Worm (Caenorhabditis elegans) whole organism, L4 larva: ENCODE results near the gene lin-29.

Experiments
- D1046.2 ChIP-seq: fragments of 200-800 bp; sonication (Bioruptor generic); IDR thresholded peaks from 2 replicates; pipeline ENCODE4 v1.3.6; 2022; ENCODE audit warnings: missing genetic modification characterization, missing compliant biosample characterization
- F26F4.8 ChIP-seq: fragments of 200-800 bp; sonication (Bioruptor generic); conservative IDR thresholded peaks from 2 replicates; pipeline ENCODE4 v1.3.6; 2022; ENCODE audit warnings: missing genetic modification characterization, missing compliant biosample characterization
- F44E2.7 ChIP-seq: fragments of 200-800 bp; sonication (Bioruptor generic); IDR thresholded peaks from 2 replicates; pipeline ENCODE4 v2.1.2; 2022; ENCODE audit warnings: missing genetic modification characterization, missing compliant biosample characterization
- F49E8.2 ChIP-seq: sonication (generic microtip); optimal IDR thresholded peaks from 2 replicates; lab custom pipeline; 2016; ENCODE audit warnings: missing compliant biosample characterization, mild to moderate bottlenecking, missing genetic modification characterization, borderline replicate concordance
- R02D3.7 ChIP-seq: fragments of 150-350 bp; sonication (generic microtip); optimal IDR thresholded peaks from 3 replicates; lab custom pipeline; 2014; ENCODE audit warnings: missing biosample characterization, missing genetic modification characterization
- T20F7.1 ChIP-seq: fragments of 200-800 bp; sonication (Bioruptor generic); optimal IDR thresholded peaks from 2 replicates; lab custom pipeline; 2018; ENCODE audit warnings: mild to moderate bottlenecking, missing genetic modification characterization, missing compliant biosample characterization
- Y48G9A.11 ChIP-seq: fragments of 200-800 bp; sonication (Bioruptor generic); IDR thresholded peaks from 2 replicates; pipeline ENCODE4 v1.3.6; 2022; ENCODE audit warnings: missing genetic modification reagents, missing genetic modification characterization, missing compliant biosample characterization
- Y5F2A.4 ChIP-seq: fragments of 200-800 bp; sonication (Bioruptor generic); optimal IDR thresholded peaks from 2 replicates; lab custom pipeline; 2018; ENCODE audit warnings: mild to moderate bottlenecking, missing genetic modification characterization, missing compliant biosample characterization
- Y75B8A.6 ChIP-seq: fragments of 200-800 bp; sonication (Bioruptor generic); IDR thresholded peaks from 2 replicates; pipeline ENCODE4 v1.3.6; 2022; ENCODE audit warnings: missing genetic modification reagents, missing genetic modification characterization, missing compliant biosample characterization
- ZK337.2 ChIP-seq: fragments of 200-800 bp; sonication (Bioruptor generic); IDR thresholded peaks from 2 replicates; pipeline ENCODE4 v1.3.6; 2022; ENCODE audit warnings: missing genetic modification reagents, missing genetic modification characterization, missing compliant biosample characterization
- ZK546.5 ChIP-seq, 2 experiments: sonication (generic microtip); optimal IDR thresholded peaks; 2 replicates each; lab custom pipeline; 2017; ENCODE audit warnings: missing biosample characterization in 2 of 2, missing genetic modification characterization in 2 of 2
- ama-1 ChIP-seq: fragments of 150-350 bp; optimal IDR thresholded peaks from 2 replicates; lab custom pipeline; 2014; ENCODE audit warnings: inconsistent platforms, mixed read lengths
- attf-4 ChIP-seq: sonication (generic microtip); optimal IDR thresholded peaks from 3 replicates; lab custom pipeline; 2017; ENCODE audit warnings: missing biosample characterization, missing genetic modification characterization
- ceh-62 ChIP-seq: sonication (generic microtip); optimal IDR thresholded peaks from 2 replicates; lab custom pipeline; 2017; ENCODE audit warnings: missing biosample characterization, missing genetic modification characterization
- ceh-82 ChIP-seq: sonication (generic microtip); optimal IDR thresholded peaks from 2 replicates; lab custom pipeline; 2017; ENCODE audit warnings: missing biosample characterization, missing genetic modification characterization
- ctbp-1 ChIP-seq: fragments of 200-800 bp; sonication (Bioruptor generic); IDR thresholded peaks from 2 replicates; pipeline ENCODE4 v1.3.6; 2022; ENCODE audit warnings: missing genetic modification reagents, missing genetic modification characterization, missing compliant biosample characterization
- daf-12 ChIP-seq: fragments of 150-350 bp; optimal IDR thresholded peaks from 2 replicates; lab custom pipeline; 2014; ENCODE audit warnings: missing biosample characterization, missing genetic modification reagents, missing genetic modification characterization
- daf-16 ChIP-seq, 3 experiments: sonication (generic microtip); optimal IDR thresholded peaks; 2 replicates each; lab custom pipeline; 2016 to 2017; ENCODE audit warnings: missing genetic modification characterization in 3 of 3, missing genetic modification reagents in 3 of 3, mild to moderate bottlenecking in 2 of 3, missing compliant biosample characterization in 2 of 3, missing biosample characterization in 1 of 3, moderate library complexity in 1 of 3
- daf-19 ChIP-seq: fragments of 200-800 bp; sonication (Bioruptor generic); conservative IDR thresholded peaks from 2 replicates; pipeline ENCODE4 v1.3.6; 2022; ENCODE audit warnings: missing genetic modification characterization, missing compliant biosample characterization
- daf-8 ChIP-seq: fragments of 200-800 bp; sonication (Bioruptor generic); IDR thresholded peaks from 2 replicates; pipeline ENCODE4 v1.3.6; 2022; ENCODE audit warnings: missing genetic modification characterization, missing compliant biosample characterization
- dmd-8 ChIP-seq: fragments of 200-800 bp; sonication (Bioruptor generic); IDR thresholded peaks from 2 replicates; pipeline ENCODE4 v1.3.6; 2022; ENCODE audit warnings: missing genetic modification characterization, missing compliant biosample characterization
- dpl-1 ChIP-seq: fragments of 150-350 bp; optimal IDR thresholded peaks from 2 replicates; lab custom pipeline; 2014; ENCODE audit warnings: missing biosample characterization, missing genetic modification reagents, missing genetic modification characterization
- duxl-1 ChIP-seq: sonication (generic microtip); optimal IDR thresholded peaks from 2 replicates; lab custom pipeline; 2016; ENCODE audit warnings: mild to moderate bottlenecking, missing genetic modification characterization, moderate library complexity, missing compliant biosample characterization; ENCODE audit not compliant: poor library complexity
- egl-43 ChIP-seq: fragments of 200-800 bp; sonication (Bioruptor generic); IDR thresholded peaks from 2 replicates; pipeline ENCODE4 v1.3.6; 2022; ENCODE audit warnings: missing genetic modification reagents, missing genetic modification characterization, missing compliant biosample characterization
- fkh-10 ChIP-seq: fragments of 150-350 bp; optimal IDR thresholded peaks from 2 replicates; lab custom pipeline; 2014; ENCODE audit warnings: missing biosample characterization, missing genetic modification reagents, missing genetic modification characterization
- fos-1 ChIP-seq: fragments of 150-350 bp; optimal IDR thresholded peaks from 2 replicates; lab custom pipeline; 2014; ENCODE audit warnings: missing biosample characterization, missing genetic modification characterization
- hlh-30 ChIP-seq: sonication (generic microtip); optimal IDR thresholded peaks from 2 replicates; lab custom pipeline; 2017; ENCODE audit warnings: antibody characterized with exemption, mild to moderate bottlenecking, missing genetic modification characterization, missing compliant biosample characterization; ENCODE audit not compliant: insufficient read depth
- lsy-2 ChIP-seq, 2 experiments: fragments of 150-350 bp in 1 of 2; sonication (generic microtip) in 1 of 2; optimal IDR thresholded peaks; 2 replicates each; lab custom pipeline; 2014 to 2017; ENCODE audit warnings: missing biosample characterization in 2 of 2, missing genetic modification characterization in 2 of 2
- madf-5 ChIP-seq, 2 experiments: fragments of 200-800 bp; sonication (Bioruptor generic); IDR thresholded peaks; 2 replicates each; pipeline ENCODE4 v1.3.6; 2022; ENCODE audit warnings: missing compliant biosample characterization in 2 of 2, missing genetic modification characterization in 2 of 2
- mdl-1 ChIP-seq, 2 experiments: fragments of 150-350 bp in 1 of 2; sonication (generic microtip) in 1 of 2; optimal IDR thresholded peaks; 2 replicates each; lab custom pipeline; 2014 to 2017; ENCODE audit warnings: missing biosample characterization in 2 of 2, missing genetic modification characterization in 2 of 2
- mdt-29 ChIP-seq: fragments of 200-800 bp; sonication (Bioruptor generic); IDR thresholded peaks from 2 replicates; pipeline ENCODE4 v1.3.6; 2022; ENCODE audit warnings: missing genetic modification reagents, missing genetic modification characterization, missing compliant biosample characterization
- nhr-10 ChIP-seq: fragments of 150-350 bp; optimal IDR thresholded peaks from 2 replicates; lab custom pipeline; 2014; ENCODE audit warnings: missing biosample characterization, missing genetic modification characterization
- nhr-102 ChIP-seq: sonication (generic microtip); optimal IDR thresholded peaks from 2 replicates; lab custom pipeline; 2016; ENCODE audit warnings: mild to moderate bottlenecking, missing genetic modification characterization, moderate library complexity, missing compliant biosample characterization
- nhr-25 ChIP-seq: sonication (generic microtip); optimal IDR thresholded peaks from 2 replicates; lab custom pipeline; 2017; ENCODE audit warnings: missing genetic modification characterization, mild to moderate bottlenecking, missing compliant biosample characterization, antibody characterized with exemption, moderate library complexity, borderline replicate concordance; ENCODE audit not compliant: insufficient read depth
- nhr-41 ChIP-seq: fragments of 200-800 bp; sonication (Bioruptor generic); IDR thresholded peaks from 2 replicates; pipeline ENCODE4 v1.3.6; 2022; ENCODE audit warnings: missing genetic modification reagents, missing genetic modification characterization, missing compliant biosample characterization
- nhr-48 ChIP-seq: sonication (generic microtip); optimal IDR thresholded peaks from 2 replicates; lab custom pipeline; 2016; ENCODE audit warnings: mild to moderate bottlenecking, missing genetic modification characterization, missing compliant biosample characterization
- nhr-6 ChIP-seq: fragments of 150-350 bp; optimal IDR thresholded peaks from 2 replicates; lab custom pipeline; 2014; ENCODE audit warnings: missing biosample characterization, missing genetic modification characterization
- nhr-76 ChIP-seq: fragments of 150-350 bp; optimal IDR thresholded peaks from 2 replicates; lab custom pipeline; 2014; ENCODE audit warnings: missing biosample characterization, missing genetic modification characterization
- nhr-77 ChIP-seq: fragments of 150-350 bp; optimal IDR thresholded peaks from 2 replicates; lab custom pipeline; 2014; ENCODE audit warnings: missing biosample characterization, missing genetic modification characterization
- saeg-2 ChIP-seq: fragments of 200-800 bp; sonication (Bioruptor generic); IDR thresholded peaks from 2 replicates; pipeline ENCODE4 v1.3.6; 2022; ENCODE audit warnings: missing genetic modification reagents, missing genetic modification characterization, missing compliant biosample characterization
- sdz-12 ChIP-seq: fragments of 200-800 bp; sonication (Bioruptor generic); optimal IDR thresholded peaks from 2 replicates; lab custom pipeline; 2018; ENCODE audit warnings: mild to moderate bottlenecking, missing genetic modification characterization, missing compliant biosample characterization
- snpc-1.2 ChIP-seq: fragments of 200-800 bp; sonication (Bioruptor generic); IDR thresholded peaks from 2 replicates; pipeline ENCODE4 v1.3.6; 2022; ENCODE audit warnings: missing genetic modification reagents, missing genetic modification characterization, missing compliant biosample characterization
- spr-3 ChIP-seq: fragments of 200-800 bp; sonication (Bioruptor generic); optimal IDR thresholded peaks from 2 replicates; lab custom pipeline; 2018; ENCODE audit warnings: mild to moderate bottlenecking, missing genetic modification characterization, missing compliant biosample characterization
- tag-97 ChIP-seq: fragments of 200-800 bp; sonication (Bioruptor generic); IDR thresholded peaks from 2 replicates; pipeline ENCODE4 v1.3.6; 2022; ENCODE audit warnings: missing genetic modification characterization, missing compliant biosample characterization
- tra-1 ChIP-seq: fragments of 200-800 bp; sonication (Bioruptor generic); IDR thresholded peaks from 2 replicates; pipeline ENCODE4 v1.3.6; 2022; ENCODE audit warnings: missing genetic modification reagents, missing genetic modification characterization, missing compliant biosample characterization
- unc-39 ChIP-seq: sonication (generic microtip); optimal IDR thresholded peaks from 2 replicates; lab custom pipeline; 2017; ENCODE audit warnings: missing biosample characterization, missing genetic modification characterization
- vab-7 ChIP-seq: fragments of 200-800 bp; sonication (Bioruptor generic); IDR thresholded peaks from 2 replicates; pipeline ENCODE4 v1.3.6; 2022; ENCODE audit warnings: missing genetic modification reagents, missing genetic modification characterization, missing compliant biosample characterization
- zfp-3 ChIP-seq: fragments of 200-800 bp; sonication (Bioruptor generic); conservative IDR thresholded peaks from 2 replicates; pipeline ENCODE4 v1.3.6; 2022; ENCODE audit warnings: missing genetic modification reagents, missing genetic modification characterization, missing compliant biosample characterization
- zip-11 ChIP-seq: fragments of 200-800 bp; sonication (Bioruptor generic); IDR thresholded peaks from 2 replicates; pipeline ENCODE4 v1.3.6; 2022; ENCODE audit warnings: missing genetic modification characterization, missing compliant biosample characterization
- zip-2 ChIP-seq: fragments of 150-350 bp; optimal IDR thresholded peaks from 2 replicates; lab custom pipeline; 2014; ENCODE audit warnings: missing biosample characterization, missing genetic modification characterization

The lin-29 gene

DNA sequence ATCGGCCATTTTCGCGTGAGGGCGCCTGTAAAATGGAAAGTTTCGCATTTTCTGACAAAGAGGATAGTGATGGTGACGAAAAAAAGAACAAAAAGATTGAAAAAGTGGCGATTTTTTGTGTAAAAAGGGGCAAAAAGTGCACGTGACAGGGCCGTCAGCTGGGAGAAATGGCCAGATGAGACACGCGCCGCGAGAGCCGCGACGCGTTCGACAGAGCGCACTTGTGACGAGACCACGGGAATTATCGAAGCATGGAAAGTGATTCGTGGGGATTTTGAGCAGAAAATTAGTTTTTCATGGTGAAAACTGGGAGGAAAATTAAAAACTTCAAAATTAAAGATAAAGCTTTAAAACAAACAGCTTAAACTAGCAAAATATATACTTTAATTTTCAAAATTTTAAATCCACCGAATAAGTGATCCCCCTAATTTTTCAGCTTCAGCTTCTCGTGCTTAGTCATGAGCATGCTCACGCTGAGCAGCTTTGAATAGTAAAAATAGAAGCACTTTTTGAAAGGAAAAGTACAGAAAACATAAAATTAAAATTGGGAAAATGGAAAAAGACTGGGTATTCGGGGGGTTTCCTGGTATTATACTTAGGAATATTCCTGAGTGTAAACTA lies 32.5 kb upstream of the lin-29 start, which contains the start of gene W03C9.5:
Gene W03C9.5 (minus strand): TSS at position 38 of the 621 bp plus-strand sequence.
- TF ChIP-seq attf-4, result no peak
- no peak for TF ChIP-seq daf-12 (tag; lab: Kevin White, UChicago)
- peak; percentile 49; the same call in 1 of the 2 replicates for TF ChIP-seq ctbp-1
- peak; percentile 95 for TF ChIP-seq nhr-6 (tag; lab: Kevin White, UChicago)
- TF ChIP-seq egl-43 (GFP tag; lab: Robert Waterston, UW), result peak; percentile 79
- no peak for TF ChIP-seq saeg-2
- no peak for TF ChIP-seq F49E8.2
- peak; percentile 93 for TF ChIP-seq vab-7 (GFP tag; lab: Robert Waterston, UW)
- TF ChIP-seq nhr-48 (tag; lab: Kevin White, UChicago), result peak; percentile 61
- TF ChIP-seq Y48G9A.11 (GFP tag; lab: Robert Waterston, UW), result peak; percentile 85
- no peak for TF ChIP-seq daf-8
- no peak for TF ChIP-seq R02D3.7 (tag; lab: Kevin White, UChicago)
- TF ChIP-seq daf-16 (GFP tag; optimal IDR thresholded peaks at IDR 0.05; lab: Kevin White, UChicago), result peak in 1 of 2 experiments; percentile 14
- peak; percentile 52 for TF ChIP-seq daf-16 (tag; optimal IDR thresholded peaks at IDR 0.05; lab: Kevin White, UChicago)
- peak; percentile 65 for TF ChIP-seq nhr-102 (tag; lab: Kevin White, UChicago)
- TF ChIP-seq dmd-8 (GFP tag; lab: Robert Waterston, UW), result no peak
- peak; percentile 64 for TF ChIP-seq nhr-10 (tag; lab: Kevin White, UChicago)
- TF ChIP-seq lsy-2 (tag; optimal IDR thresholded peaks at IDR 0.05; lab: Kevin White, UChicago), result peak; percentile 84 to 94
- TF ChIP-seq nhr-41 (GFP tag; lab: Robert Waterston, UW), result peak; percentile 56; the same call in 1 of the 2 replicates
- TF ChIP-seq mdt-29 (GFP tag; lab: Robert Waterston, UW), result peak; percentile 81
- no peak for TF ChIP-seq snpc-1.2 (GFP tag; lab: Robert Waterston, UW)
- TF ChIP-seq T20F7.1 (GFP tag; lab: Kevin White, UChicago), result peak; percentile 91
- TF ChIP-seq Y5F2A.4 (GFP tag; lab: Kevin White, UChicago), result no peak
- TF ChIP-seq madf-5 (GFP tag; IDR thresholded peaks at IDR 0.05; lab: Robert Waterston, UW), result peak in 1 of 2 experiments; percentile 67; a peak in 2 of 4 replicates
- peak; percentile 83; the same call in 1 of the 2 replicates for TF ChIP-seq D1046.2 (GFP tag; lab: Robert Waterston, UW)
- peak; percentile 97 for TF ChIP-seq nhr-77 (tag; lab: Kevin White, UChicago)
- TF ChIP-seq daf-19 (GFP tag; lab: Robert Waterston, UW), result no peak
- TF ChIP-seq unc-39 (tag; lab: Kevin White, UChicago), result no peak
- TF ChIP-seq tra-1 (GFP tag; lab: Robert Waterston, UW), result peak; percentile 75; the same call in 1 of the 2 replicates
- peak; percentile 20 for TF ChIP-seq zip-2
- TF ChIP-seq ceh-82, result no peak
- TF ChIP-seq mdl-1 (tag; optimal IDR thresholded peaks at IDR 0.05; lab: Kevin White, UChicago), result peak; percentile 80 to 98
- TF ChIP-seq ZK337.2 (GFP tag; lab: Robert Waterston, UW), result peak; percentile 64; the same call in 1 of the 2 replicates
- peak; percentile 81 for TF ChIP-seq fkh-10 (GFP tag; lab: Kevin White, UChicago)
- peak; percentile 34 for TF ChIP-seq spr-3 (GFP tag; lab: Kevin White, UChicago)
- TF ChIP-seq duxl-1 (tag; lab: Kevin White, UChicago), result no peak
- TF ChIP-seq fos-1 (tag; lab: Kevin White, UChicago), result no peak
- TF ChIP-seq ama-1 (lab: Kevin White, UChicago), result peak; percentile 75
- TF ChIP-seq nhr-25 (tag; lab: Kevin White, UChicago), result peak; percentile 86
- TF ChIP-seq sdz-12, result peak; percentile 32
- no peak for TF ChIP-seq F44E2.7 (GFP tag; lab: Robert Waterston, UW)
- TF ChIP-seq ceh-62 (tag; lab: Kevin White, UChicago), result no peak
- TF ChIP-seq zfp-3 (GFP tag; lab: Robert Waterston, UW), result peak; percentile 82
- peak; percentile 99 for TF ChIP-seq hlh-30
- no peak for TF ChIP-seq zip-11 (GFP tag; lab: Robert Waterston, UW)
- TF ChIP-seq F26F4.8 (GFP tag; lab: Robert Waterston, UW), result no peak
- TF ChIP-seq nhr-76, result peak; percentile 32
- TF ChIP-seq dpl-1 (GFP tag; lab: Kevin White, UChicago), result peak; percentile 76
- peak; percentile 85; the same call in 1 of the 2 replicates for TF ChIP-seq Y75B8A.6 (GFP tag; lab: Robert Waterston, UW)
- TF ChIP-seq tag-97 (GFP tag; lab: Robert Waterston, UW), result no peak
- TF ChIP-seq ZK546.5 (tag; optimal IDR thresholded peaks at IDR 0.05; lab: Kevin White, UChicago), result peak; percentile 7 to 70
